Worm (Caenorhabditis elegans) whole organism, L2 larva: ENCODE measurements around the gene Y75B12A.2.
"Not testable (repeated sequence)": the region's sequence is repeated elsewhere in the genome, so short reads cannot be mapped to it uniquely, and the experiment has no call there.

Source experiments
- C34F6.9 ChIP-seq: fragments of 150-350 bp; optimal IDR thresholded peaks from 2 replicates; lab custom pipeline; 2014; ENCODE audit warnings: missing biosample characterization, missing genetic modification characterization
- F13H6.1 ChIP-seq: sonication (generic microtip); optimal IDR thresholded peaks from 2 replicates; lab custom pipeline; 2016; ENCODE audit warnings: missing genetic modification characterization, missing compliant biosample characterization
- R02D3.7 ChIP-seq: fragments of 150-350 bp; optimal IDR thresholded peaks from 2 replicates; lab custom pipeline; 2014; ENCODE audit warnings: missing biosample characterization, missing genetic modification characterization
- ZK546.5 ChIP-seq: sonication (generic microtip); optimal IDR thresholded peaks from 2 replicates; lab custom pipeline; 2017; ENCODE audit warnings: missing biosample characterization, missing genetic modification characterization
- blmp-1 ChIP-seq: sonication (generic microtip); optimal IDR thresholded peaks from 2 replicates; lab custom pipeline; 2017; ENCODE audit warnings: missing genetic modification characterization, mild to moderate bottlenecking, missing compliant biosample characterization, antibody characterized with exemption, moderate library complexity; ENCODE audit not compliant: insufficient read depth
- ceh-82 ChIP-seq: fragments of 150-350 bp; optimal IDR thresholded peaks from 2 replicates; lab custom pipeline; 2014; ENCODE audit warnings: missing biosample characterization, missing genetic modification characterization
- crh-2 ChIP-seq: sonication (generic microtip); optimal IDR thresholded peaks from 2 replicates; lab custom pipeline; 2017; ENCODE audit warnings: missing biosample characterization, missing genetic modification characterization
- egl-27 ChIP-seq: sonication (generic microtip); optimal IDR thresholded peaks from 3 replicates; lab custom pipeline; 2017; ENCODE audit warnings: missing biosample characterization, missing genetic modification reagents, missing genetic modification characterization
- elt-1 ChIP-seq: fragments of 150-350 bp; optimal IDR thresholded peaks from 2 replicates; lab custom pipeline; 2014; ENCODE audit warnings: missing biosample characterization, missing genetic modification characterization
- fos-1 ChIP-seq: fragments of 150-350 bp; optimal IDR thresholded peaks from 2 replicates; lab custom pipeline; 2014; ENCODE audit warnings: missing biosample characterization, missing genetic modification characterization
- lin-11 ChIP-seq: fragments of 150-350 bp; sonication (generic microtip); optimal IDR thresholded peaks from 2 replicates; lab custom pipeline; 2014; ENCODE audit warnings: missing biosample characterization, missing genetic modification characterization, inconsistent platforms, mixed read lengths
- lsy-2 ChIP-seq, 2 experiments: fragments of 150-350 bp in 1 of 2; sonication (generic microtip) in 1 of 2; optimal IDR thresholded peaks; 2 replicates each; lab custom pipeline; 2014 to 2017; ENCODE audit warnings: missing biosample characterization in 2 of 2, missing genetic modification characterization in 2 of 2
- nhr-10 ChIP-seq: sonication (generic microtip); optimal IDR thresholded peaks from 2 replicates; lab custom pipeline; 2017; ENCODE audit warnings: missing biosample characterization, missing genetic modification characterization
- nhr-11 ChIP-seq: fragments of 150-350 bp; optimal IDR thresholded peaks from 2 replicates; lab custom pipeline; 2014; ENCODE audit warnings: missing biosample characterization, missing genetic modification characterization
- nhr-12 ChIP-seq: fragments of 150-350 bp; optimal IDR thresholded peaks from 2 replicates; lab custom pipeline; 2014; ENCODE audit warnings: missing biosample characterization, missing genetic modification characterization
- nhr-129 ChIP-seq: fragments of 150-350 bp; optimal IDR thresholded peaks from 2 replicates; lab custom pipeline; 2014; ENCODE audit warnings: missing biosample characterization, missing genetic modification characterization
- nhr-21 ChIP-seq: fragments of 150-350 bp; optimal IDR thresholded peaks from 2 replicates; lab custom pipeline; 2014; ENCODE audit warnings: missing biosample characterization, missing genetic modification characterization
- nhr-23 ChIP-seq: fragments of 150-350 bp; optimal IDR thresholded peaks from 2 replicates; lab custom pipeline; 2014; ENCODE audit warnings: missing biosample characterization, missing genetic modification reagents, missing genetic modification characterization
- nhr-237 ChIP-seq: fragments of 150-350 bp; optimal IDR thresholded peaks from 2 replicates; lab custom pipeline; 2014; ENCODE audit warnings: missing biosample characterization, missing genetic modification characterization
- nhr-25 ChIP-seq: fragments of 150-350 bp; sonication (generic microtip); optimal IDR thresholded peaks from 3 replicates; lab custom pipeline; 2014; ENCODE audit warnings: missing biosample characterization, missing genetic modification characterization
- nhr-77 ChIP-seq: fragments of 150-350 bp; optimal IDR thresholded peaks from 2 replicates; lab custom pipeline; 2014; ENCODE audit warnings: missing biosample characterization, missing genetic modification characterization
- sem-4 ChIP-seq: fragments of 150-350 bp; optimal IDR thresholded peaks from 2 replicates; lab custom pipeline; 2014; ENCODE audit warnings: missing biosample characterization, missing genetic modification reagents, missing genetic modification characterization
- sma-9 ChIP-seq, 2 experiments: fragments of 150-350 bp in 1 of 2; sonication (generic microtip) in 1 of 2; optimal IDR thresholded peaks; 2 replicates each; lab custom pipeline; 2014 to 2016; ENCODE audit warnings: missing genetic modification characterization in 2 of 2, mild to moderate bottlenecking in 1 of 2, missing biosample characterization in 1 of 2, missing compliant biosample characterization in 1 of 2, missing genetic modification reagents in 1 of 2, moderate library complexity in 1 of 2
- snpc-4 ChIP-seq: fragments of 150-350 bp; optimal IDR thresholded peaks from 2 replicates; lab custom pipeline; 2014; ENCODE audit warnings: missing biosample characterization, missing genetic modification characterization
- unc-39 ChIP-seq: fragments of 150-350 bp; optimal IDR thresholded peaks from 2 replicates; lab custom pipeline; 2014; ENCODE audit warnings: missing biosample characterization, missing genetic modification characterization
- unc-55 ChIP-seq: fragments of 150-350 bp; sonication (generic microtip); optimal IDR thresholded peaks from 3 replicates; lab custom pipeline; 2014; ENCODE audit warnings: missing biosample characterization, missing genetic modification reagents, missing genetic modification characterization
- unc-62 ChIP-seq: fragments of 150-350 bp; optimal IDR thresholded peaks from 2 replicates; lab custom pipeline; 2014; ENCODE audit warnings: missing biosample characterization, missing genetic modification reagents, missing genetic modification characterization
- zag-1 ChIP-seq: fragments of 150-350 bp; optimal IDR thresholded peaks from 2 replicates; lab custom pipeline; 2014; ENCODE audit warnings: missing biosample characterization, missing genetic modification characterization
- ztf-1 ChIP-seq: fragments of 200-800 bp; sonication (Bioruptor generic); conservative IDR thresholded peaks from 2 replicates; pipeline ENCODE4 v1.3.6; 2022; ENCODE audit warnings: missing genetic modification characterization, missing compliant biosample characterization
- ztf-11 ChIP-seq: sonication (generic microtip); optimal IDR thresholded peaks from 2 replicates; lab custom pipeline; 2017; ENCODE audit warnings: missing biosample characterization, missing genetic modification characterization
- ztf-4 ChIP-seq: fragments of 150-350 bp; optimal IDR thresholded peaks from 2 replicates; lab custom pipeline; 2014; ENCODE audit warnings: missing biosample characterization, missing genetic modification characterization

Gene Y75B12A.2

DNA sequence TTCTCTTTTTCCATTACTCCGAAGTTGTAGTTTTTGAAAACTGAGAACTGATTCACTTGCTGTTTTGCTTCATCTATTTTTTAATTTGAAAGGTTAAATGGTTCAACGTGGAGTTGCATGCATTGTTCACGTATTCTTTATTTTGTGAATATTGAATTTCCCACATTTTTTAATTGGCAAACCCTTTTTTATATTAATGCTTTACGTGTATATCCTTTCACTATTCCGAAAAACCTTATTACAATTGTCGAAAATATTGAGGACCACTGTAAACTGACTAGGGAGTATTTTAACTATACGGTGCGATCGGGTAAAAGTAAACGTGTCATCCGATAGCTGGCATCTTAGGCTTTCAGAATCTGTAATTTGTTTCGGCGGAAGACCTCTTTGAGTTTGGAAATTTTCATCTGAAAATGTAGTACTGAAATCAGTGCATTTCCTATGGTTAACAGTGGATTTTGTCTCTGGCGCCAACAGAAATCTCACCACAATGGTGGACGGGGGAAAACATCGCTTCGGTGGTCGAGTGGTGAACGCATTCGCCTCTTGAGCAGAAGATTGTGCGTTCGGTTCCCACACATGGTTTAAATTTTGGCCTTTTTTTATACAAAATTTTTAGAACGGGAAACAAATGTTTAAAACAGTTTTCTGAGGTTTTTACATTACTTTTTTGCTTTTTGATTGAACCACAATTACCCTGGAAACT lies 3.3 kb upstream of the Y75B12A.2 start, which contains the start of gene C01G10.14:
TSS of gene C01G10.14 (minus strand) at position 51 of the 706 bp plus-strand sequence.
- not testable (repeated sequence) for TF ChIP-seq nhr-77 (tag; lab: Kevin White, UChicago); snpc-4 (tag; lab: Kevin White, UChicago); R02D3.7

ce11 chrV:15111660-15112059 lies 2.3 kb downstream of the Y75B12A.2 start, which contains the start of gene T01G5.7:
Gene T01G5.7 (plus strand): TSS chrV:15111960.
- TF ChIP-seq unc-55 (no peak), nhr-21 (tag; lab: Kevin White, UChicago) (no peak), fos-1 (no peak), blmp-1 (tag; lab: Kevin White, UChicago) (no peak), nhr-23 (tag; lab: Kevin White, UChicago) (no peak), nhr-237 (tag; lab: Kevin White, UChicago) (no peak), nhr-10 (no peak), sem-4 (tag; lab: Kevin White, UChicago) (no peak), F13H6.1 (tag; lab: Kevin White, UChicago) (no peak), crh-2 (tag; lab: Kevin White, UChicago) (no peak), unc-62 (GFP tag; lab: Kevin White, UChicago) (no peak), ztf-1 (GFP tag; lab: Robert Waterston, UW) (no peak), ceh-82 (tag; lab: Kevin White, UChicago) (no peak), nhr-12 (tag; lab: Kevin White, UChicago) (no peak), nhr-77 (tag; lab: Kevin White, UChicago) (no peak), sma-9 (GFP tag; optimal IDR thresholded peaks at IDR 0.05; lab: Kevin White, UChicago) (no peak), sma-9 (tag; optimal IDR thresholded peaks at IDR 0.05; lab: Kevin White, UChicago) (no peak), elt-1 (tag; lab: Kevin White, UChicago) (no peak), C34F6.9 (tag; lab: Kevin White, UChicago) (no peak)

- TF ChIP-seq ztf-4 (tag; lab: Kevin White, UChicago) (no peak), nhr-23 (tag; lab: Kevin White, UChicago) (no peak), nhr-25 (tag; lab: Kevin White, UChicago) (no peak), nhr-77 (tag; lab: Kevin White, UChicago) (no peak), unc-39 (tag; lab: Kevin White, UChicago) (no peak), unc-62 (GFP tag; lab: Kevin White, UChicago) (no peak), egl-27 (no peak), lin-11 (no peak), nhr-237 (tag; lab: Kevin White, UChicago) (no peak), lsy-2 (tag; optimal IDR thresholded peaks at IDR 0.05; lab: Kevin White, UChicago) (no peak), zag-1 (no peak), snpc-4 (tag; lab: Kevin White, UChicago) (no peak), nhr-129 (tag; lab: Kevin White, UChicago) (no peak), F13H6.1 (tag; lab: Kevin White, UChicago) (no peak)
These were observed 4.6 kb downstream of the Y75B12A.2 start, which contains the start of gene T01G5.6 for ce11 chrV:15113992-15114391. Gene T01G5.6 (minus strand): TSS chrV:15114092.

DNA sequence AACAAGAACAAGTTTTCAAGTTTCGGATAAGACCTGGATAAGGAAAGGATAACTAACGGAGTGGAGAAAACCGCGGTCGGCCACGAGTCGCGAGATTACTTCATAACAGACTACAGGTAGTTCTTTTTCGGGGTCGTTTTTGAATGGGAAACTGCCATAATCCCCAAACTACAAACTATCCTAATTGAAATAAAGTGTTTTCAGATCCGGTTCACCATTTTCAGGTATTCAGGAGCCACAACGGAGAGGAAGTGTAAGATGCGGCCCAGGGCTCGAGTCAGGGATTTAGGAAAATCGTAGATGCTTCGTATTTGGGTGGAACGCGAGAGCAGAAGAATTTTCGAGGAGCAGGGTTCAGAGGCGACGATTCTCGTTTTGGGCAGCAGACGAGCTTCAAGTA lies 6.6 kb downstream of the Y75B12A.2 start, which contains the start of gene T01G5.8:
TSS of gene T01G5.8 (plus strand) at position 301 of the 400 bp plus-strand sequence.
- TF ChIP-seq lin-11; unc-62 (GFP tag; lab: Kevin White, UChicago); ZK546.5: not testable (repeated sequence)
- TF ChIP-seq, all 48 proteins: peak for 0; not testable (repeated sequence) for 48

ce11 chrV:15119517-15119916 lies 10.2 kb downstream of the Y75B12A.2 start, which contains the start of gene flor-1:
Gene flor-1 (minus strand): TSS chrV:15119617.
- no peak for TF ChIP-seq unc-39 (tag; lab: Kevin White, UChicago)

DNA sequence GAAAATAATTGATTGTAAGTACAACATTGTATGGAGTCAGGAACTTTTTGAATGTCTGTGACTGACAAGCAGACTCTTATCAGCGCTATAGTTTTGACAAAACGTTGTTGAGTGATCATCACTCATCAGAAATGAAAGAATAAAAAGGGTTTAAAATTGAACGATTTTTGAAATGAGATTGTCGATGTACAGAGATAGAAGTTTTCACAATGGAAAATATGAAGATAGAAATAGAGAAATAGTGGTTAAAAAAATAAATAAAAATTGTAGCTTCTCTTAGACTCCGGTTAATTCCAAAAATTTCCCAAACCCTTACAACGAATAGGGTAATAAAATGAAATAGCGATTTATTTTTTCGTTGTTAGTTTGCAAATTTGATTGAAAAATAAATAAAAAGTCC lies 15.8 kb downstream of the Y75B12A.2 start, which contains the start of gene ugt-30:
TSS of gene ugt-30 (minus strand) at position 101 of the 400 bp plus-strand sequence.
- TF ChIP-seq ztf-11 (tag; lab: Kevin White, UChicago); nhr-11; crh-2 (tag; lab: Kevin White, UChicago): not testable (repeated sequence)
